Worm (Caenorhabditis elegans) whole organism, young adult: Measurements from ENCODE around the gene lir-2.

Source experiments
- D2030.7 ChIP-seq: fragments of 200-800 bp; sonication (Bioruptor generic); IDR thresholded peaks from 2 replicates; pipeline ENCODE4 v1.3.6; 2022; ENCODE audit warnings: missing genetic modification reagents, missing genetic modification characterization, missing compliant biosample characterization
- F37B4.10 ChIP-seq: fragments of 200-800 bp; sonication (Bioruptor generic); IDR thresholded peaks from 2 replicates; pipeline ENCODE4 v1.3.6; 2022; ENCODE audit warnings: missing genetic modification characterization, missing compliant biosample characterization
- F39B2.1 ChIP-seq: fragments of 200-800 bp; sonication (Bioruptor generic); IDR thresholded peaks from 2 replicates; pipeline ENCODE4 v1.3.6; 2022; ENCODE audit warnings: missing genetic modification reagents, missing genetic modification characterization, missing compliant biosample characterization
- akir-1 ChIP-seq: fragments of 200-800 bp; sonication (Bioruptor generic); optimal IDR thresholded peaks from 2 replicates; lab custom pipeline; 2018; ENCODE audit warnings: mild to moderate bottlenecking, missing genetic modification characterization, moderate library complexity, missing compliant biosample characterization
- ama-1 ChIP-seq, 3 experiments: fragments of 150-350 bp in 1 of 3; sonication (generic microtip) in 2 of 3; optimal IDR thresholded peaks; 2 replicates each; lab custom pipeline; 2014 to 2018; ENCODE audit warnings: missing biosample characterization in 2 of 3, missing genetic modification characterization in 2 of 3, missing genetic modification reagents in 2 of 3
- attf-6 ChIP-seq: fragments of 200-800 bp; sonication (Bioruptor generic); IDR thresholded peaks from 2 replicates; pipeline ENCODE4 v1.3.6; 2022; ENCODE audit warnings: missing genetic modification reagents, missing genetic modification characterization, missing compliant biosample characterization
- lin-35 ChIP-seq, 3 experiments: fragments of 150-350 bp in 2 of 3; sonication (generic microtip) in 1 of 3; optimal IDR thresholded peaks; 2 replicates each; lab custom pipeline; 2014 to 2018; ENCODE audit warnings: missing biosample characterization in 3 of 3, missing genetic modification characterization in 3 of 3, missing genetic modification reagents in 3 of 3
- madf-10 ChIP-seq: sonication (generic microtip); optimal IDR thresholded peaks from 2 replicates; lab custom pipeline; 2016; ENCODE audit warnings: mild to moderate bottlenecking, missing genetic modification characterization, missing compliant biosample characterization
- nfya-1 ChIP-seq: sonication (generic microtip); optimal IDR thresholded peaks from 2 replicates; lab custom pipeline; 2017; ENCODE audit warnings: antibody characterized with exemption, missing compliant biosample characterization, missing genetic modification characterization, borderline replicate concordance; ENCODE audit not compliant: insufficient read depth
- repo-1 ChIP-seq: sonication (generic microtip); optimal IDR thresholded peaks from 2 replicates; lab custom pipeline; 2017; ENCODE audit warnings: mild to moderate bottlenecking, missing genetic modification characterization, missing compliant biosample characterization
- sea-2 ChIP-seq: fragments of 200-800 bp; sonication (Bioruptor generic); IDR thresholded peaks from 2 replicates; pipeline ENCODE4 v1.3.6; 2022; ENCODE audit warnings: missing genetic modification characterization, missing compliant biosample characterization
- snpc-4 ChIP-seq, 5 experiments: fragments of 150-350 bp in 1 of 5; sonication (generic microtip) in 4 of 5; optimal IDR thresholded peaks; 2 replicates each; lab custom pipeline; 2014 to 2018; ENCODE audit warnings: missing genetic modification characterization in 5 of 5, missing biosample characterization in 3 of 5, antibody characterized with exemption in 2 of 5, mild to moderate bottlenecking in 2 of 5, missing compliant biosample characterization in 2 of 5, missing genotype in 2 of 5, moderate library complexity in 2 of 5, missing genetic modification reagents in 1 of 5
- unc-62 ChIP-seq: fragments of 150-350 bp; optimal IDR thresholded peaks from 2 replicates; lab custom pipeline; 2014; ENCODE audit warnings: missing biosample characterization, missing genetic modification reagents, missing genetic modification characterization

DNA sequence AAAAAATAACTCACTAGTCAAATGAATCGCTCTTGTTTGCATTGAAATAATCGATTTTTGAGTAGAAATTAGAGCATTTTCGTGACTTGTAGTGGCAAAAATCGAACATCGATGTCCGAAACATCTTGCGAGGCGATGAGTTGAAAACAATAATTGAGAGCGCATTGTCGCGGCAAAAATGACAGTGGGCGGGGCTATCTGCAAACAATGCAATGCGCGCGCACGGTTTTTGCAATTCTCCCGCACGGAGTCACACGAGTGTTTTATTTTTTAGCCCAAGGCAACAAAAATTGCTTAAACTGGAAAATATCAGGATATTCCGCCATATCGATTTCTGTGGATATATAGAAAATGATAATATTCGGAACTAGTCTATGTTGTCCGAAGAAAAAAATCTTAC lies 41.5 kb downstream of the lir-2 start, which contains the start of gene B0495.9:
- TF ChIP-seq ama-1 (optimal IDR thresholded peaks at IDR 0.05; lab: Kevin White, UChicago), result no peak
- peak in 1 of 2 experiments; percentile 45 for TF ChIP-seq ama-1 (GFP tag; optimal IDR thresholded peaks at IDR 0.05; lab: Kevin White, UChicago)
- peak; percentile 5 for TF ChIP-seq snpc-4 (GFP tag; optimal IDR thresholded peaks at IDR 0.05; lab: Kevin White, UChicago)
- no peak for TF ChIP-seq snpc-4 (tag; optimal IDR thresholded peaks at IDR 0.05; lab: Kevin White, UChicago)
- no peak for TF ChIP-seq repo-1 (tag; lab: Kevin White, UChicago)
- TF ChIP-seq attf-6 (GFP tag; lab: Robert Waterston, UW), result no peak
- TF ChIP-seq sea-2 (GFP tag; lab: Robert Waterston, UW), result no peak
- no peak for TF ChIP-seq D2030.7
- no peak for TF ChIP-seq lin-35 (GFP tag; optimal IDR thresholded peaks at IDR 0.05; lab: Kevin White, UChicago)
- TF ChIP-seq nfya-1 (tag; lab: Kevin White, UChicago), result no peak
- TF ChIP-seq F37B4.10 (GFP tag; lab: Robert Waterston, UW), result no peak
- TF ChIP-seq unc-62 (GFP tag; lab: Kevin White, UChicago), result no peak
- no peak for TF ChIP-seq akir-1 (GFP tag; lab: Kevin White, UChicago)
- TF ChIP-seq madf-10 (tag; lab: Kevin White, UChicago), result no peak
- TF ChIP-seq F39B2.1 (GFP tag; lab: Robert Waterston, UW), result no peak
